Worm (Caenorhabditis elegans) whole organism, late embryonic: Measurements from ENCODE around the gene F20A1.8.
A peak's percentile ranks its signal among the peaks of the same experiment; 100 is the strongest.

Experiments used
- C08G9.2 ChIP-seq: sonication (generic microtip); optimal IDR thresholded peaks from 2 replicates; lab custom pipeline; 2016; ENCODE audit warnings: mild to moderate bottlenecking, missing genetic modification characterization, moderate library complexity, missing compliant biosample characterization
- C38D4.7 ChIP-seq: fragments of 200-800 bp; sonication (Bioruptor generic); optimal IDR thresholded peaks from 2 replicates; lab custom pipeline; 2018; ENCODE audit warnings: mild to moderate bottlenecking, missing genetic modification characterization, moderate library complexity, missing compliant biosample characterization
- F13H6.1 ChIP-seq: sonication (generic microtip); optimal IDR thresholded peaks from 2 replicates; lab custom pipeline; 2016; ENCODE audit warnings: missing genetic modification characterization, missing compliant biosample characterization
- Y22D7AL.16 ChIP-seq: sonication (generic microtip); optimal IDR thresholded peaks from 2 replicates; lab custom pipeline; 2016; ENCODE audit warnings: missing genetic modification characterization, missing compliant biosample characterization
- ahr-1 ChIP-seq: sonication (generic microtip); optimal IDR thresholded peaks from 2 replicates; lab custom pipeline; 2016; ENCODE audit warnings: missing genetic modification characterization, missing compliant biosample characterization
- ceh-14 ChIP-seq: sonication (generic microtip); optimal IDR thresholded peaks from 2 replicates; lab custom pipeline; 2016; ENCODE audit warnings: missing genotype, missing genetic modification characterization, missing compliant biosample characterization
- ceh-2 ChIP-seq: sonication (generic microtip); optimal IDR thresholded peaks from 2 replicates; lab custom pipeline; 2016; ENCODE audit warnings: missing genotype, missing genetic modification characterization, missing compliant biosample characterization
- ceh-22 ChIP-seq: sonication (generic microtip); optimal IDR thresholded peaks from 2 replicates; lab custom pipeline; 2017; ENCODE audit warnings: missing biosample characterization, missing genetic modification characterization
- ceh-24 ChIP-seq: sonication (generic microtip); optimal IDR thresholded peaks from 2 replicates; lab custom pipeline; 2016; ENCODE audit warnings: mild to moderate bottlenecking, missing genetic modification characterization, missing compliant biosample characterization
- ceh-31 ChIP-seq: sonication (generic microtip); optimal IDR thresholded peaks from 2 replicates; lab custom pipeline; 2016; ENCODE audit warnings: missing genetic modification characterization, missing compliant biosample characterization
- ceh-34 ChIP-seq: sonication (generic microtip); optimal IDR thresholded peaks from 2 replicates; lab custom pipeline; 2016; ENCODE audit warnings: mild to moderate bottlenecking, missing genetic modification characterization, missing compliant biosample characterization
- ceh-6 ChIP-seq: fragments of 200-800 bp; sonication (Bioruptor generic); optimal IDR thresholded peaks from 2 replicates; lab custom pipeline; 2018; ENCODE audit warnings: mild to moderate bottlenecking, missing genetic modification characterization, missing compliant biosample characterization
- che-1 ChIP-seq: sonication (generic microtip); optimal IDR thresholded peaks from 2 replicates; lab custom pipeline; 2016; ENCODE audit warnings: mild to moderate bottlenecking, missing genetic modification characterization, missing compliant biosample characterization
- dmd-4 ChIP-seq: sonication (generic microtip); optimal IDR thresholded peaks from 2 replicates; lab custom pipeline; 2016; ENCODE audit warnings: borderline replicate concordance, missing genetic modification characterization, missing compliant biosample characterization
- elt-2 ChIP-seq: sonication (generic microtip); optimal IDR thresholded peaks from 2 replicates; lab custom pipeline; 2016; ENCODE audit warnings: missing genetic modification reagents, missing genetic modification characterization, missing compliant biosample characterization
- elt-4 ChIP-seq: sonication (generic microtip); optimal IDR thresholded peaks from 2 replicates; lab custom pipeline; 2016; ENCODE audit warnings: missing genetic modification characterization, missing compliant biosample characterization
- ets-4 ChIP-seq: sonication (generic microtip); optimal IDR thresholded peaks from 2 replicates; lab custom pipeline; 2016; ENCODE audit warnings: missing genetic modification characterization, missing compliant biosample characterization
- eyg-1 ChIP-seq: sonication (generic microtip); optimal IDR thresholded peaks from 2 replicates; lab custom pipeline; 2016; ENCODE audit warnings: missing genotype, missing genetic modification characterization, missing compliant biosample characterization
- fax-1 ChIP-seq: sonication (generic microtip); optimal IDR thresholded peaks from 2 replicates; lab custom pipeline; 2016; ENCODE audit warnings: missing genotype, missing genetic modification characterization, missing compliant biosample characterization
- hlh-15 ChIP-seq: sonication (generic microtip); optimal IDR thresholded peaks from 2 replicates; lab custom pipeline; 2016; ENCODE audit warnings: missing genetic modification characterization, missing compliant biosample characterization
- hlh-8 ChIP-seq: sonication (generic microtip); optimal IDR thresholded peaks from 2 replicates; lab custom pipeline; 2016; ENCODE audit warnings: missing genotype, missing genetic modification characterization, missing compliant biosample characterization
- lim-6 ChIP-seq: sonication (generic microtip); optimal IDR thresholded peaks from 2 replicates; lab custom pipeline; 2016; ENCODE audit warnings: missing genetic modification characterization, missing compliant biosample characterization
- mec-3 ChIP-seq: sonication (generic microtip); optimal IDR thresholded peaks from 2 replicates; lab custom pipeline; 2016; ENCODE audit warnings: borderline replicate concordance, missing genetic modification characterization, missing compliant biosample characterization
- nhr-232 ChIP-seq: sonication (generic microtip); optimal IDR thresholded peaks from 2 replicates; lab custom pipeline; 2016; ENCODE audit warnings: missing genetic modification characterization, missing compliant biosample characterization
- npax-4 ChIP-seq: sonication (generic microtip); optimal IDR thresholded peaks from 2 replicates; lab custom pipeline; 2016; ENCODE audit warnings: missing genetic modification characterization, missing compliant biosample characterization
- pag-3 ChIP-seq: sonication (generic microtip); optimal IDR thresholded peaks from 2 replicates; lab custom pipeline; 2016; ENCODE audit warnings: missing compliant biosample characterization, missing genetic modification characterization, borderline replicate concordance
- pha-2 ChIP-seq: sonication (generic microtip); optimal IDR thresholded peaks from 2 replicates; lab custom pipeline; 2017; ENCODE audit warnings: mild to moderate bottlenecking, missing genetic modification characterization, missing compliant biosample characterization
- pha-4 ChIP-seq: fragments of 150-350 bp; optimal IDR thresholded peaks from 2 replicates; lab custom pipeline; 2018; ENCODE audit warnings: missing biosample characterization, missing genetic modification reagents, missing genetic modification characterization
- pqm-1 ChIP-seq: sonication (generic microtip); optimal IDR thresholded peaks from 2 replicates; lab custom pipeline; 2016; ENCODE audit warnings: missing genetic modification characterization, missing compliant biosample characterization
- ref-2 ChIP-seq: sonication (generic microtip); optimal IDR thresholded peaks from 2 replicates; lab custom pipeline; 2016; ENCODE audit warnings: missing genetic modification characterization, missing compliant biosample characterization
- rnt-1 ChIP-seq: sonication (generic microtip); optimal IDR thresholded peaks from 2 replicates; lab custom pipeline; 2016; ENCODE audit warnings: missing genetic modification characterization, missing compliant biosample characterization
- syd-9 ChIP-seq: sonication (generic microtip); optimal IDR thresholded peaks from 2 replicates; lab custom pipeline; 2016; ENCODE audit warnings: mild to moderate bottlenecking, missing genetic modification characterization, moderate library complexity, missing compliant biosample characterization
- tbx-2 ChIP-seq: sonication (generic microtip); optimal IDR thresholded peaks from 2 replicates; lab custom pipeline; 2016; ENCODE audit warnings: missing genetic modification characterization, missing compliant biosample characterization
- tbx-7 ChIP-seq: sonication (generic microtip); optimal IDR thresholded peaks from 2 replicates; lab custom pipeline; 2016; ENCODE audit warnings: missing genotype, missing genetic modification characterization, missing compliant biosample characterization
- unc-3 ChIP-seq, 2 experiments: fragments of 200-800 bp in 1 of 2; sonication (Bioruptor generic) in 1 of 2; sonication (generic microtip) in 1 of 2; conservative IDR thresholded peaks in 1 of 2; optimal IDR thresholded peaks in 1 of 2; 2 replicates each; pipeline versions ENCODE4 v1.3.6 to Lab custom; 2016 to 2022; ENCODE audit warnings: missing compliant biosample characterization in 2 of 2, missing genetic modification characterization in 2 of 2, missing genetic modification reagents in 1 of 2
- unc-42 ChIP-seq: sonication (generic microtip); optimal IDR thresholded peaks from 2 replicates; lab custom pipeline; 2016; ENCODE audit warnings: missing genotype, missing genetic modification characterization, missing compliant biosample characterization
- unc-55 ChIP-seq: sonication (generic microtip); optimal IDR thresholded peaks from 2 replicates; lab custom pipeline; 2017; ENCODE audit warnings: missing biosample characterization, missing genetic modification reagents, missing genetic modification characterization
- unc-86 ChIP-seq: sonication (generic microtip); optimal IDR thresholded peaks from 2 replicates; lab custom pipeline; 2016; ENCODE audit warnings: missing genetic modification characterization, missing compliant biosample characterization
- zip-5 ChIP-seq: sonication (generic microtip); optimal IDR thresholded peaks from 2 replicates; lab custom pipeline; 2016; ENCODE audit warnings: missing genetic modification characterization, missing compliant biosample characterization
- ztf-16 ChIP-seq: sonication (generic microtip); optimal IDR thresholded peaks from 2 replicates; lab custom pipeline; 2017; ENCODE audit warnings: missing genetic modification characterization, missing compliant biosample characterization

The F20A1.8 gene

ce11 chrV:7085518-7086104, 38.2 kb upstream of the F20A1.8 start, which contains the start of gene VC5.2:
Gene VC5.2 (plus strand): TSS chrV:7085956.
- TF ChIP-seq unc-55 (peak; percentile 72), elt-4 (tag; lab: Kevin White, UChicago) (no peak), ahr-1 (tag; lab: Kevin White, UChicago) (no peak), npax-4 (tag; lab: Kevin White, UChicago) (no peak), pha-4 (tag; lab: Kevin White, UChicago) (no peak)

- TF ChIP-seq nhr-232 (tag; lab: Kevin White, UChicago) (no peak), che-1 (tag; lab: Kevin White, UChicago) (no peak), pag-3 (no peak), F13H6.1 (tag; lab: Kevin White, UChicago) (peak; percentile 17), zip-5 (tag; lab: Kevin White, UChicago) (peak; percentile 77), ceh-14 (tag; lab: Kevin White, UChicago) (peak; percentile 72), tbx-2 (peak; percentile 86), unc-42 (tag; lab: Kevin White, UChicago) (peak; percentile 30), syd-9 (tag; lab: Kevin White, UChicago) (no peak), ceh-2 (tag; lab: Kevin White, UChicago) (peak; percentile 88), hlh-15 (no peak), ceh-34 (peak; percentile 58), pha-2 (tag; lab: Kevin White, UChicago) (peak; percentile 36), dmd-4 (tag; lab: Kevin White, UChicago) (no peak), ets-4 (tag; lab: Kevin White, UChicago) (peak; percentile 89), lim-6 (tag; lab: Kevin White, UChicago) (peak; percentile 43), ref-2 (peak; percentile 73), tbx-7 (tag; lab: Kevin White, UChicago) (peak; percentile 81), ztf-16 (tag; lab: Kevin White, UChicago) (peak; percentile 27), C08G9.2 (tag; lab: Kevin White, UChicago) (peak; percentile 92), unc-3 (GFP tag; conservative IDR thresholded peaks at IDR 0.05; lab: Robert Waterston, UW) (0 out of 2 replicates have a peak, but pooled peaks have one; percentile 32), unc-3 (tag; optimal IDR thresholded peaks at IDR 0.05; lab: Kevin White, UChicago) (no peak), ceh-22 (tag; lab: Kevin White, UChicago) (no peak), ceh-31 (tag; lab: Kevin White, UChicago) (peak; percentile 89), elt-2 (tag; lab: Kevin White, UChicago) (peak; percentile 38), eyg-1 (tag; lab: Kevin White, UChicago) (peak; percentile 21), ceh-6 (GFP tag; lab: Kevin White, UChicago) (no peak), ceh-24 (no peak), Y22D7AL.16 (tag; lab: Kevin White, UChicago) (no peak), fax-1 (tag; lab: Kevin White, UChicago) (peak; percentile 63), pqm-1 (tag; lab: Kevin White, UChicago) (peak; percentile 63), unc-86 (tag; lab: Kevin White, UChicago) (peak; percentile 1), rnt-1 (tag; lab: Kevin White, UChicago) (peak; percentile 42), hlh-8 (tag; lab: Kevin White, UChicago) (peak; percentile 78), mec-3 (tag; lab: Kevin White, UChicago) (peak; percentile 72), C38D4.7 (no peak)
Observed at ce11 chrV:7084612-7085139, 37.3 kb upstream of the F20A1.8 start, which contains the start of gene mys-1. Gene mys-1 (minus strand): TSS chrV:7084662.
